Worm (Caenorhabditis elegans): Measurements from ENCODE around the gene sru-29.

ce11 chrV:9799076-9799475, 12.2 kb upstream of the sru-29 start, which contains the start of gene F46B6.13:
- TF ChIP-seq zag-1 (tag; optimal IDR thresholded peaks at IDR 0.05) = no peak
- TF ChIP-seq ZK546.5 (tag; optimal IDR thresholded peaks at IDR 0.05) = no peak
- TF ChIP-seq ztf-11 (tag; optimal IDR thresholded peaks at IDR 0.05) = no peak
- no peak for TF ChIP-seq nhr-23 (tag; optimal IDR thresholded peaks at IDR 0.05)
- no peak for TF ChIP-seq nhr-25 (tag; optimal IDR thresholded peaks at IDR 0.05)
- no peak for TF ChIP-seq lsy-2 (tag; optimal IDR thresholded peaks at IDR 0.05)
- no peak for TF ChIP-seq unc-39 (tag; optimal IDR thresholded peaks at IDR 0.05)
- no peak for TF ChIP-seq elt-1 (tag; optimal IDR thresholded peaks at IDR 0.05)
- TF ChIP-seq R02D3.7 (tag; optimal IDR thresholded peaks at IDR 0.05) = no peak
- TF ChIP-seq blmp-1 (tag; optimal IDR thresholded peaks at IDR 0.05; ENCODE audit: insufficient read depth) = no peak
- TF ChIP-seq nhr-77 (tag; optimal IDR thresholded peaks at IDR 0.05) = no peak
